Worm (Caenorhabditis elegans): ENCODE data around the gene ador-1.

DNA sequence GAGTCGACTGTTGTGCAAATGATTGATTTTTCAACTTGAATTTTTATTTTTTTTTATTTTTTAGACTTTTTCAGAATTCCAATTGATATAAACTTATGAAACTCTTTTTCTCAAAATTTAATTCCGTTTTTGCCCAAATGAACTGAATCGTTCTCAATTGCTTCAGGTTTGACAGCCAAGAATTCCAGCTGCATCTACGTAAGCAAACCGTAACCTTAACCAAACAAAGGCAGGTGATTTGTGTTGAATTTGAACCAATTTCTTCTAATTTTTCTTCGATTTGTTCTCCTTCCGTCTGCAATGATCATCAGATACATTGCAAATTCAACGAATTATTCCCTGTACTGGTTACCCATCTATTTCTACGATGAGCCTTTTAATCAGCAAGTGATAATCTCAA, 52.8 kb downstream of the ador-1 start, which contains the start of gene sre-34:
- TF ChIP-seq tab-1 (GFP tag; IDR thresholded peaks at IDR 0.05) (no peak), ztf-23 (GFP tag; IDR thresholded peaks at IDR 0.05) (no peak), flt-1 (GFP tag; IDR thresholded peaks at IDR 0.05) (no peak), T22C8.4 (GFP tag; IDR thresholded peaks at IDR 0.05) (no peak), klf-2 (GFP tag; conservative IDR thresholded peaks at IDR 0.05) (no peak), cog-1 (tag; optimal IDR thresholded peaks at IDR 0.05) (no peak), ztf-29 (GFP tag; IDR thresholded peaks at IDR 0.05) (no peak), ref-1 (GFP tag; conservative IDR thresholded peaks at IDR 0.05) (no peak), med-1 (GFP tag; optimal IDR thresholded peaks at IDR 0.05; ENCODE audit: insufficient read depth) (no peak)
